Worm (Caenorhabditis elegans) whole organism, L2 larva: Measurements from ENCODE around the gene W07G4.1.

ENCODE experiments used
- C34F6.9 ChIP-seq: fragments of 150-350 bp; optimal IDR thresholded peaks from 2 replicates; lab custom pipeline; 2014; ENCODE audit warnings: missing biosample characterization, missing genetic modification characterization
- F13H6.1 ChIP-seq: sonication (generic microtip); optimal IDR thresholded peaks from 2 replicates; lab custom pipeline; 2016; ENCODE audit warnings: missing genetic modification characterization, missing compliant biosample characterization
- R02D3.7 ChIP-seq: fragments of 150-350 bp; optimal IDR thresholded peaks from 2 replicates; lab custom pipeline; 2014; ENCODE audit warnings: missing biosample characterization, missing genetic modification characterization
- Y55F3AM.14 ChIP-seq: fragments of 200-800 bp; sonication (Bioruptor generic); optimal IDR thresholded peaks from 2 replicates; lab custom pipeline; 2018; ENCODE audit warnings: mild to moderate bottlenecking, missing genetic modification characterization, missing compliant biosample characterization
- ZK546.5 ChIP-seq: sonication (generic microtip); optimal IDR thresholded peaks from 2 replicates; lab custom pipeline; 2017; ENCODE audit warnings: missing biosample characterization, missing genetic modification characterization
- alr-1 ChIP-seq: fragments of 150-350 bp; optimal IDR thresholded peaks from 2 replicates; lab custom pipeline; 2014; ENCODE audit warnings: missing biosample characterization, missing genetic modification characterization
- ama-1 ChIP-seq: fragments of 150-350 bp; optimal IDR thresholded peaks from 2 replicates; lab custom pipeline; 2018; ENCODE audit warnings: inconsistent platforms
- blmp-1 ChIP-seq: sonication (generic microtip); optimal IDR thresholded peaks from 2 replicates; lab custom pipeline; 2017; ENCODE audit warnings: missing genetic modification characterization, mild to moderate bottlenecking, missing compliant biosample characterization, antibody characterized with exemption, moderate library complexity; ENCODE audit not compliant: insufficient read depth
- ceh-16 ChIP-seq: fragments of 150-350 bp; optimal IDR thresholded peaks from 2 replicates; lab custom pipeline; 2014; ENCODE audit warnings: missing biosample characterization, missing genetic modification characterization
- ceh-82 ChIP-seq: fragments of 150-350 bp; optimal IDR thresholded peaks from 2 replicates; lab custom pipeline; 2014; ENCODE audit warnings: missing biosample characterization, missing genetic modification characterization
- crh-2 ChIP-seq: sonication (generic microtip); optimal IDR thresholded peaks from 2 replicates; lab custom pipeline; 2017; ENCODE audit warnings: missing biosample characterization, missing genetic modification characterization
- dmd-4 ChIP-seq: sonication (generic microtip); optimal IDR thresholded peaks from 2 replicates; lab custom pipeline; 2017; ENCODE audit warnings: missing biosample characterization, missing genetic modification characterization
- egl-27 ChIP-seq: sonication (generic microtip); optimal IDR thresholded peaks from 3 replicates; lab custom pipeline; 2017; ENCODE audit warnings: missing biosample characterization, missing genetic modification reagents, missing genetic modification characterization
- elt-1 ChIP-seq: fragments of 150-350 bp; optimal IDR thresholded peaks from 2 replicates; lab custom pipeline; 2014; ENCODE audit warnings: missing biosample characterization, missing genetic modification characterization
- fos-1 ChIP-seq: fragments of 150-350 bp; optimal IDR thresholded peaks from 2 replicates; lab custom pipeline; 2014; ENCODE audit warnings: missing biosample characterization, missing genetic modification characterization
- gmeb-1 ChIP-seq: fragments of 150-350 bp; optimal IDR thresholded peaks from 2 replicates; lab custom pipeline; 2014; ENCODE audit warnings: missing biosample characterization, missing genetic modification characterization
- lin-13 ChIP-seq: fragments of 150-350 bp; optimal IDR thresholded peaks from 2 replicates; lab custom pipeline; 2014; ENCODE audit warnings: missing biosample characterization, missing genetic modification reagents, missing genetic modification characterization
- lin-39 ChIP-seq: fragments of 150-350 bp; optimal IDR thresholded peaks from 2 replicates; lab custom pipeline; 2014; ENCODE audit warnings: missing biosample characterization, missing genetic modification reagents, missing genetic modification characterization
- lsy-2 ChIP-seq, 2 experiments: fragments of 150-350 bp in 1 of 2; sonication (generic microtip) in 1 of 2; optimal IDR thresholded peaks; 2 replicates each; lab custom pipeline; 2014 to 2017; ENCODE audit warnings: missing biosample characterization in 2 of 2, missing genetic modification characterization in 2 of 2
- mbf-1 ChIP-seq: sonication (generic microtip); optimal IDR thresholded peaks from 2 replicates; lab custom pipeline; 2017; ENCODE audit warnings: missing biosample characterization, missing genetic modification characterization
- mdl-1 ChIP-seq, 2 experiments: fragments of 150-350 bp in 1 of 2; sonication (generic microtip) in 1 of 2; optimal IDR thresholded peaks; 2 replicates each; lab custom pipeline; 2017; ENCODE audit warnings: missing biosample characterization in 2 of 2, missing genetic modification characterization in 2 of 2
- nhr-10 ChIP-seq: sonication (generic microtip); optimal IDR thresholded peaks from 2 replicates; lab custom pipeline; 2017; ENCODE audit warnings: missing biosample characterization, missing genetic modification characterization
- nhr-11 ChIP-seq: fragments of 150-350 bp; optimal IDR thresholded peaks from 2 replicates; lab custom pipeline; 2014; ENCODE audit warnings: missing biosample characterization, missing genetic modification characterization
- nhr-129 ChIP-seq: fragments of 150-350 bp; optimal IDR thresholded peaks from 2 replicates; lab custom pipeline; 2014; ENCODE audit warnings: missing biosample characterization, missing genetic modification characterization
- nhr-21 ChIP-seq: fragments of 150-350 bp; optimal IDR thresholded peaks from 2 replicates; lab custom pipeline; 2014; ENCODE audit warnings: missing biosample characterization, missing genetic modification characterization
- nhr-23 ChIP-seq: fragments of 150-350 bp; optimal IDR thresholded peaks from 2 replicates; lab custom pipeline; 2014; ENCODE audit warnings: missing biosample characterization, missing genetic modification reagents, missing genetic modification characterization
- nhr-237 ChIP-seq: fragments of 150-350 bp; optimal IDR thresholded peaks from 2 replicates; lab custom pipeline; 2014; ENCODE audit warnings: missing biosample characterization, missing genetic modification characterization
- nhr-25 ChIP-seq: fragments of 150-350 bp; sonication (generic microtip); optimal IDR thresholded peaks from 3 replicates; lab custom pipeline; 2014; ENCODE audit warnings: missing biosample characterization, missing genetic modification characterization
- nhr-6 ChIP-seq: fragments of 150-350 bp; optimal IDR thresholded peaks from 2 replicates; lab custom pipeline; 2014; ENCODE audit warnings: missing biosample characterization, missing genetic modification characterization
- nhr-77 ChIP-seq: fragments of 150-350 bp; optimal IDR thresholded peaks from 2 replicates; lab custom pipeline; 2014; ENCODE audit warnings: missing biosample characterization, missing genetic modification characterization
- sem-4 ChIP-seq: fragments of 150-350 bp; optimal IDR thresholded peaks from 2 replicates; lab custom pipeline; 2014; ENCODE audit warnings: missing biosample characterization, missing genetic modification reagents, missing genetic modification characterization
- sma-3 ChIP-seq: sonication (generic microtip); optimal IDR thresholded peaks from 2 replicates; lab custom pipeline; 2016; ENCODE audit warnings: missing genetic modification reagents, missing genetic modification characterization, missing compliant biosample characterization
- sma-9 ChIP-seq, 2 experiments: fragments of 150-350 bp in 1 of 2; sonication (generic microtip) in 1 of 2; optimal IDR thresholded peaks; 2 replicates each; lab custom pipeline; 2014 to 2016; ENCODE audit warnings: missing genetic modification characterization in 2 of 2, mild to moderate bottlenecking in 1 of 2, missing biosample characterization in 1 of 2, missing compliant biosample characterization in 1 of 2, missing genetic modification reagents in 1 of 2, moderate library complexity in 1 of 2
- snpc-4 ChIP-seq: fragments of 150-350 bp; optimal IDR thresholded peaks from 2 replicates; lab custom pipeline; 2014; ENCODE audit warnings: missing biosample characterization, missing genetic modification characterization
- unc-39 ChIP-seq: fragments of 150-350 bp; optimal IDR thresholded peaks from 2 replicates; lab custom pipeline; 2014; ENCODE audit warnings: missing biosample characterization, missing genetic modification characterization
- zag-1 ChIP-seq: fragments of 150-350 bp; optimal IDR thresholded peaks from 2 replicates; lab custom pipeline; 2014; ENCODE audit warnings: missing biosample characterization, missing genetic modification characterization
- ztf-1 ChIP-seq: fragments of 200-800 bp; sonication (Bioruptor generic); conservative IDR thresholded peaks from 2 replicates; pipeline ENCODE4 v1.3.6; 2022; ENCODE audit warnings: missing genetic modification characterization, missing compliant biosample characterization
- ztf-4 ChIP-seq: fragments of 150-350 bp; optimal IDR thresholded peaks from 2 replicates; lab custom pipeline; 2014; ENCODE audit warnings: missing biosample characterization, missing genetic modification characterization

W07G4.1 gene

ce11 chrV:13046125-13047123 lies 13.1 kb downstream of the W07G4.1 start (continued):
- TF ChIP-seq blmp-1 (tag; lab: Kevin White, UChicago) (peak; percentile 23), elt-1 (tag; lab: Kevin White, UChicago) (no peak), zag-1 (tag; lab: Kevin White, UChicago) (no peak), C34F6.9 (tag; lab: Kevin White, UChicago) (no peak), Y55F3AM.14 (GFP tag; lab: Kevin White, UChicago) (no peak), nhr-10 (no peak), nhr-11 (tag; lab: Kevin White, UChicago) (no peak), nhr-23 (tag; lab: Kevin White, UChicago) (no peak), nhr-77 (tag; lab: Kevin White, UChicago) (no peak), ceh-82 (tag; lab: Kevin White, UChicago) (no peak), lin-13 (no peak), sma-3 (peak; percentile 20), nhr-25 (tag; lab: Kevin White, UChicago) (peak; percentile 60), mdl-1 (tag; optimal IDR thresholded peaks at IDR 0.05; lab: Kevin White, UChicago) (no peak), ztf-1 (GFP tag; lab: Robert Waterston, UW) (no peak), crh-2 (tag; lab: Kevin White, UChicago) (no peak), dmd-4 (tag; lab: Kevin White, UChicago) (no peak), nhr-21 (tag; lab: Kevin White, UChicago) (peak; percentile 37)

- peak; percentile 26 for TF ChIP-seq fos-1 (tag; lab: Kevin White, UChicago)
- TF ChIP-seq R02D3.7 (tag; lab: Kevin White, UChicago) = no peak
- no peak for TF ChIP-seq lin-39 (tag; lab: Kevin White, UChicago)
- no peak for TF ChIP-seq snpc-4 (tag; lab: Kevin White, UChicago)
- TF ChIP-seq sma-9 (GFP tag; optimal IDR thresholded peaks at IDR 0.05; lab: Kevin White, UChicago) = peak; percentile 38
- TF ChIP-seq sma-9 (tag; optimal IDR thresholded peaks at IDR 0.05; lab: Kevin White, UChicago) = no peak
- no peak for TF ChIP-seq egl-27
- TF ChIP-seq ceh-82 (tag; lab: Kevin White, UChicago) = no peak
- TF ChIP-seq crh-2 (tag; lab: Kevin White, UChicago) = peak; percentile 54
- TF ChIP-seq ztf-4 (tag; lab: Kevin White, UChicago) = no peak
Measured at ce11 chrV:13047574-13048030, 14.3 kb downstream of the W07G4.1 start, which contains the start of gene W07G4.5. TSS of gene W07G4.5 (plus strand) at chrV:13047980.

DNA sequence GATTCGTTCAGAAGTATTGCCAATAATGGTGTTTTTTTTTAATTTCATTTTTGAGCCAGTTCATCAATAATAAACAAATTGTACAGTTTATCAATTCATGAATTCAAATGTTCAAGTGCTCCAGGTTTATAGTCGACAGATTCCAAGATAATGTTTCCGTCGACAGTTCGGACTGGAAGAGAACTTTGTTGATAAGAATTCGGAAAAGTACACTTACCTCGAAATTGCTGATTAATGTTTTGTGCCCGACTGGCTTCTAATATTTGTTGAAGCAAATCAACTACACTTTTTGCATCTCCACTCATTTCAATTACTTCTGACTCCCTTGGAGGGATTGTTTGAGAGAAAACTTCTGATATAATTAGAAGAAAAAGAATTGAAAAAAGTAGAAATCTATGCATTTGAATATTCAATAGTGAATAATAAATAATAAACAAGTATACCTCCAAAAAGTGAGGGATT lies 15.9 kb downstream of the W07G4.1 start, which contains the start of gene W07G4.8:
Gene W07G4.8 (minus strand): TSS at position 412 of the 462 bp plus-strand sequence.
- TF ChIP-seq nhr-6 = no peak
- TF ChIP-seq zag-1 (tag; lab: Kevin White, UChicago) = no peak
- no peak for TF ChIP-seq nhr-129
- no peak for TF ChIP-seq elt-1 (tag; lab: Kevin White, UChicago)
- TF ChIP-seq sma-9 (GFP tag; optimal IDR thresholded peaks at IDR 0.05; lab: Kevin White, UChicago) = peak; percentile 50
- TF ChIP-seq sma-9 (tag; optimal IDR thresholded peaks at IDR 0.05; lab: Kevin White, UChicago) = no peak
- TF ChIP-seq snpc-4 (tag; lab: Kevin White, UChicago) = no peak
- TF ChIP-seq blmp-1 (tag; lab: Kevin White, UChicago) = no peak
- no peak for TF ChIP-seq ceh-16 (tag; lab: Kevin White, UChicago)
- TF ChIP-seq lsy-2 (tag; optimal IDR thresholded peaks at IDR 0.05; lab: Kevin White, UChicago) = no peak
- no peak for TF ChIP-seq nhr-23 (tag; lab: Kevin White, UChicago)
- no peak for TF ChIP-seq sem-4
- no peak for TF ChIP-seq ZK546.5
- peak; percentile 10 for TF ChIP-seq gmeb-1 (tag; lab: Kevin White, UChicago)
- no peak for TF ChIP-seq nhr-237
- TF ChIP-seq mbf-1 (tag; lab: Kevin White, UChicago) = no peak
- no peak for TF ChIP-seq unc-39
- no peak for TF ChIP-seq C34F6.9 (tag; lab: Kevin White, UChicago)
- TF ChIP-seq fos-1 (tag; lab: Kevin White, UChicago) = peak; percentile 62
- no peak for TF ChIP-seq R02D3.7 (tag; lab: Kevin White, UChicago)
- TF ChIP-seq F13H6.1 = no peak
- TF ChIP-seq ama-1 (lab: Kevin White, UChicago) = no peak
- no peak for TF ChIP-seq nhr-11 (tag; lab: Kevin White, UChicago)
- no peak for TF ChIP-seq dmd-4 (tag; lab: Kevin White, UChicago)
- TF ChIP-seq nhr-25 (tag; lab: Kevin White, UChicago) = no peak
- no peak for TF ChIP-seq alr-1
- TF ChIP-seq, all 48 proteins: peak for 3
